Worm (Caenorhabditis elegans) whole organism, L2 larva: ENCODE data around the gene sel-9.

ENCODE experiments used
- R02D3.7 ChIP-seq: fragments of 150-350 bp; optimal IDR thresholded peaks from 2 replicates; lab custom pipeline; 2014; ENCODE audit warnings: missing biosample characterization, missing genetic modification characterization
- ZK546.5 ChIP-seq: sonication (generic microtip); optimal IDR thresholded peaks from 2 replicates; lab custom pipeline; 2017; ENCODE audit warnings: missing biosample characterization, missing genetic modification characterization
- ama-1 ChIP-seq: fragments of 150-350 bp; optimal IDR thresholded peaks from 2 replicates; lab custom pipeline; 2018; ENCODE audit warnings: inconsistent platforms
- egl-27 ChIP-seq: sonication (generic microtip); optimal IDR thresholded peaks from 3 replicates; lab custom pipeline; 2017; ENCODE audit warnings: missing biosample characterization, missing genetic modification reagents, missing genetic modification characterization
- fos-1 ChIP-seq: fragments of 150-350 bp; optimal IDR thresholded peaks from 2 replicates; lab custom pipeline; 2014; ENCODE audit warnings: missing biosample characterization, missing genetic modification characterization
- nhr-77 ChIP-seq: fragments of 150-350 bp; optimal IDR thresholded peaks from 2 replicates; lab custom pipeline; 2014; ENCODE audit warnings: missing biosample characterization, missing genetic modification characterization
- skn-1 ChIP-seq: sonication (generic microtip); optimal IDR thresholded peaks from 2 replicates; lab custom pipeline; 2017; ENCODE audit warnings: missing biosample characterization, missing genetic modification characterization
- snpc-4 ChIP-seq: fragments of 150-350 bp; optimal IDR thresholded peaks from 2 replicates; lab custom pipeline; 2014; ENCODE audit warnings: missing biosample characterization, missing genetic modification characterization

- TF ChIP-seq ZK546.5 (tag; lab: Kevin White, UChicago) (no peak), egl-27 (tag; lab: Kevin White, UChicago) (no peak), fos-1 (tag; lab: Kevin White, UChicago) (no peak), nhr-77 (tag; lab: Kevin White, UChicago) (no peak), skn-1 (tag; lab: Kevin White, UChicago) (no peak), ama-1 (no peak), R02D3.7 (tag; lab: Kevin White, UChicago) (no peak), snpc-4 (tag; lab: Kevin White, UChicago) (no peak)
Observed at ce11 chrV:8325906-8326305, 23.5 kb upstream of the sel-9 start.
